Worm (Caenorhabditis elegans) whole organism, L2 larva: ENCODE measurements around the gene rbm-42.

Experiments used
- C34F6.9 ChIP-seq: fragments of 150-350 bp; optimal IDR thresholded peaks from 2 replicates; lab custom pipeline; 2014; ENCODE audit warnings: missing biosample characterization, missing genetic modification characterization
- F13H6.1 ChIP-seq: sonication (generic microtip); optimal IDR thresholded peaks from 2 replicates; lab custom pipeline; 2016; ENCODE audit warnings: missing genetic modification characterization, missing compliant biosample characterization
- R02D3.7 ChIP-seq: fragments of 150-350 bp; optimal IDR thresholded peaks from 2 replicates; lab custom pipeline; 2014; ENCODE audit warnings: missing biosample characterization, missing genetic modification characterization
- Y55F3AM.14 ChIP-seq: fragments of 200-800 bp; sonication (Bioruptor generic); optimal IDR thresholded peaks from 2 replicates; lab custom pipeline; 2018; ENCODE audit warnings: mild to moderate bottlenecking, missing genetic modification characterization, missing compliant biosample characterization
- alr-1 ChIP-seq: fragments of 150-350 bp; optimal IDR thresholded peaks from 2 replicates; lab custom pipeline; 2014; ENCODE audit warnings: missing biosample characterization, missing genetic modification characterization
- aly-2 ChIP-seq: fragments of 150-350 bp; optimal IDR thresholded peaks from 2 replicates; lab custom pipeline; 2014; ENCODE audit warnings: missing biosample characterization, missing genetic modification characterization
- ama-1 ChIP-seq: fragments of 150-350 bp; optimal IDR thresholded peaks from 2 replicates; lab custom pipeline; 2018; ENCODE audit warnings: inconsistent platforms
- blmp-1 ChIP-seq: sonication (generic microtip); optimal IDR thresholded peaks from 2 replicates; lab custom pipeline; 2017; ENCODE audit warnings: missing genetic modification characterization, mild to moderate bottlenecking, missing compliant biosample characterization, antibody characterized with exemption, moderate library complexity; ENCODE audit not compliant: insufficient read depth
- ceh-16 ChIP-seq: fragments of 150-350 bp; optimal IDR thresholded peaks from 2 replicates; lab custom pipeline; 2014; ENCODE audit warnings: missing biosample characterization, missing genetic modification characterization
- crh-2 ChIP-seq: sonication (generic microtip); optimal IDR thresholded peaks from 2 replicates; lab custom pipeline; 2017; ENCODE audit warnings: missing biosample characterization, missing genetic modification characterization
- dmd-4 ChIP-seq: sonication (generic microtip); optimal IDR thresholded peaks from 2 replicates; lab custom pipeline; 2017; ENCODE audit warnings: missing biosample characterization, missing genetic modification characterization
- egl-27 ChIP-seq: sonication (generic microtip); optimal IDR thresholded peaks from 3 replicates; lab custom pipeline; 2017; ENCODE audit warnings: missing biosample characterization, missing genetic modification reagents, missing genetic modification characterization
- elt-1 ChIP-seq: fragments of 150-350 bp; optimal IDR thresholded peaks from 2 replicates; lab custom pipeline; 2014; ENCODE audit warnings: missing biosample characterization, missing genetic modification characterization
- elt-3 ChIP-seq: sonication (generic microtip); optimal IDR thresholded peaks from 2 replicates; lab custom pipeline; 2017; ENCODE audit warnings: missing biosample characterization, missing genetic modification characterization
- fos-1 ChIP-seq: fragments of 150-350 bp; optimal IDR thresholded peaks from 2 replicates; lab custom pipeline; 2014; ENCODE audit warnings: missing biosample characterization, missing genetic modification characterization
- gmeb-1 ChIP-seq: fragments of 150-350 bp; optimal IDR thresholded peaks from 2 replicates; lab custom pipeline; 2014; ENCODE audit warnings: missing biosample characterization, missing genetic modification characterization
- lin-11 ChIP-seq: fragments of 150-350 bp; sonication (generic microtip); optimal IDR thresholded peaks from 2 replicates; lab custom pipeline; 2014; ENCODE audit warnings: missing biosample characterization, missing genetic modification characterization, inconsistent platforms, mixed read lengths
- lin-13 ChIP-seq: fragments of 150-350 bp; optimal IDR thresholded peaks from 2 replicates; lab custom pipeline; 2014; ENCODE audit warnings: missing biosample characterization, missing genetic modification reagents, missing genetic modification characterization
- lsy-2 ChIP-seq, 2 experiments: fragments of 150-350 bp in 1 of 2; sonication (generic microtip) in 1 of 2; optimal IDR thresholded peaks; 2 replicates each; lab custom pipeline; 2014 to 2017; ENCODE audit warnings: missing biosample characterization in 2 of 2, missing genetic modification characterization in 2 of 2
- mab-5 ChIP-seq: fragments of 150-350 bp; optimal IDR thresholded peaks from 2 replicates; lab custom pipeline; 2014; ENCODE audit warnings: missing biosample characterization, missing genetic modification characterization
- mbf-1 ChIP-seq: sonication (generic microtip); optimal IDR thresholded peaks from 2 replicates; lab custom pipeline; 2017; ENCODE audit warnings: missing biosample characterization, missing genetic modification characterization
- mdl-1 ChIP-seq, 2 experiments: fragments of 150-350 bp in 1 of 2; sonication (generic microtip) in 1 of 2; optimal IDR thresholded peaks; 2 replicates each; lab custom pipeline; 2017; ENCODE audit warnings: missing biosample characterization in 2 of 2, missing genetic modification characterization in 2 of 2
- nhr-10 ChIP-seq: sonication (generic microtip); optimal IDR thresholded peaks from 2 replicates; lab custom pipeline; 2017; ENCODE audit warnings: missing biosample characterization, missing genetic modification characterization
- nhr-11 ChIP-seq: fragments of 150-350 bp; optimal IDR thresholded peaks from 2 replicates; lab custom pipeline; 2014; ENCODE audit warnings: missing biosample characterization, missing genetic modification characterization
- nhr-12 ChIP-seq: fragments of 150-350 bp; optimal IDR thresholded peaks from 2 replicates; lab custom pipeline; 2014; ENCODE audit warnings: missing biosample characterization, missing genetic modification characterization
- nhr-129 ChIP-seq: fragments of 150-350 bp; optimal IDR thresholded peaks from 2 replicates; lab custom pipeline; 2014; ENCODE audit warnings: missing biosample characterization, missing genetic modification characterization
- nhr-23 ChIP-seq: fragments of 150-350 bp; optimal IDR thresholded peaks from 2 replicates; lab custom pipeline; 2014; ENCODE audit warnings: missing biosample characterization, missing genetic modification reagents, missing genetic modification characterization
- nhr-25 ChIP-seq: fragments of 150-350 bp; sonication (generic microtip); optimal IDR thresholded peaks from 3 replicates; lab custom pipeline; 2014; ENCODE audit warnings: missing biosample characterization, missing genetic modification characterization
- nhr-6 ChIP-seq: fragments of 150-350 bp; optimal IDR thresholded peaks from 2 replicates; lab custom pipeline; 2014; ENCODE audit warnings: missing biosample characterization, missing genetic modification characterization
- nhr-77 ChIP-seq: fragments of 150-350 bp; optimal IDR thresholded peaks from 2 replicates; lab custom pipeline; 2014; ENCODE audit warnings: missing biosample characterization, missing genetic modification characterization
- peb-1 ChIP-seq: fragments of 150-350 bp; optimal IDR thresholded peaks from 2 replicates; lab custom pipeline; 2014; ENCODE audit warnings: missing biosample characterization, missing genetic modification characterization
- sem-4 ChIP-seq: fragments of 150-350 bp; optimal IDR thresholded peaks from 2 replicates; lab custom pipeline; 2014; ENCODE audit warnings: missing biosample characterization, missing genetic modification reagents, missing genetic modification characterization
- skn-1 ChIP-seq: sonication (generic microtip); optimal IDR thresholded peaks from 2 replicates; lab custom pipeline; 2017; ENCODE audit warnings: missing biosample characterization, missing genetic modification characterization
- sma-3 ChIP-seq: sonication (generic microtip); optimal IDR thresholded peaks from 2 replicates; lab custom pipeline; 2016; ENCODE audit warnings: missing genetic modification reagents, missing genetic modification characterization, missing compliant biosample characterization
- sma-9 ChIP-seq, 2 experiments: fragments of 150-350 bp in 1 of 2; sonication (generic microtip) in 1 of 2; optimal IDR thresholded peaks; 2 replicates each; lab custom pipeline; 2014 to 2016; ENCODE audit warnings: missing genetic modification characterization in 2 of 2, mild to moderate bottlenecking in 1 of 2, missing biosample characterization in 1 of 2, missing compliant biosample characterization in 1 of 2, missing genetic modification reagents in 1 of 2, moderate library complexity in 1 of 2
- snpc-4 ChIP-seq: fragments of 150-350 bp; optimal IDR thresholded peaks from 2 replicates; lab custom pipeline; 2014; ENCODE audit warnings: missing biosample characterization, missing genetic modification characterization
- unc-55 ChIP-seq: fragments of 150-350 bp; sonication (generic microtip); optimal IDR thresholded peaks from 3 replicates; lab custom pipeline; 2014; ENCODE audit warnings: missing biosample characterization, missing genetic modification reagents, missing genetic modification characterization
- unc-62 ChIP-seq: fragments of 150-350 bp; optimal IDR thresholded peaks from 2 replicates; lab custom pipeline; 2014; ENCODE audit warnings: missing biosample characterization, missing genetic modification reagents, missing genetic modification characterization
- zag-1 ChIP-seq: fragments of 150-350 bp; optimal IDR thresholded peaks from 2 replicates; lab custom pipeline; 2014; ENCODE audit warnings: missing biosample characterization, missing genetic modification characterization
- ztf-1 ChIP-seq: fragments of 200-800 bp; sonication (Bioruptor generic); conservative IDR thresholded peaks from 2 replicates; pipeline ENCODE4 v1.3.6; 2022; ENCODE audit warnings: missing genetic modification characterization, missing compliant biosample characterization
- ztf-11 ChIP-seq: sonication (generic microtip); optimal IDR thresholded peaks from 2 replicates; lab custom pipeline; 2017; ENCODE audit warnings: missing biosample characterization, missing genetic modification characterization
- ztf-4 ChIP-seq: fragments of 150-350 bp; optimal IDR thresholded peaks from 2 replicates; lab custom pipeline; 2014; ENCODE audit warnings: missing biosample characterization, missing genetic modification characterization

Gene rbm-42

DNA sequence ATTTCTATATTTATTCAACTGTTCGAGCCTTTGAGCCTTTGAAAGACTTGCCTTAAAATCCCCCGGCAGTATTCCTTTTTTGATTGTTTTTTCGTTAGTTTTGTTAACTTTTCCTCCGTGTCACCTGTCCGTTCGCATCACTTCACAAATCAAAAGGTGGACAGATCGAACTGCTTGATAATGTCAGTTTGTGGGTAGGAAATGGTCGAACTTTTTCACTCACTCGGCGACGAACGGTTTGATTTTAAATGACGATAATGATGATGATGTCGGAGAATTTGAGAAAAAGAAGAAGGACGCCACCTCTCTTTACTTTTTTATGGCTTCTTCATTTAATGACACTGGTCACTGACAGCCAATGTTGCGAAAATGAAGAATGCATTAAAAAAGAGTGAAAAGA, 34.0 kb downstream of the rbm-42 start:
- TF ChIP-seq F13H6.1 (no peak), ceh-16 (tag; lab: Kevin White, UChicago) (peak; percentile 89)

DNA sequence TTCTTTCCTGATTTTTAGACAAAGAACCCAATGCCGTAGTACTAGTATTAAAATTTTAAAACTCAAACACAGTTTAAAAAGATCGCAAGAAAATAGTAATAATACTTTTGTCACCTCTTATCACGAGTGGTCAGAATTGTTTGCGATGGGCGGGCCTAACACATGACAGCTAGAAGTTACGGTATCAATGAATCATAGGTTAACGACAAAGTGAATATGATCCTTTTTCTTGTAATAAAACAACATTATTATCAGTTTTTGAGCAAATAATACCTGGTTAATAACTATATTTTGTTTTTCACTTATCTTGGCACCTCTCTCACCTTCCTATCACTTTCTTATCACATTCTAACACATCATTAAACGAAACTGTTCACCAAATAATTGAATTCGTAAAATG, 40.0 kb downstream of the rbm-42 start:
- TF ChIP-seq sma-9 (GFP tag; optimal IDR thresholded peaks at IDR 0.05; lab: Kevin White, UChicago) (no peak), sma-9 (tag; optimal IDR thresholded peaks at IDR 0.05; lab: Kevin White, UChicago) (no peak), fos-1 (tag; lab: Kevin White, UChicago) (peak; percentile 44)

DNA sequence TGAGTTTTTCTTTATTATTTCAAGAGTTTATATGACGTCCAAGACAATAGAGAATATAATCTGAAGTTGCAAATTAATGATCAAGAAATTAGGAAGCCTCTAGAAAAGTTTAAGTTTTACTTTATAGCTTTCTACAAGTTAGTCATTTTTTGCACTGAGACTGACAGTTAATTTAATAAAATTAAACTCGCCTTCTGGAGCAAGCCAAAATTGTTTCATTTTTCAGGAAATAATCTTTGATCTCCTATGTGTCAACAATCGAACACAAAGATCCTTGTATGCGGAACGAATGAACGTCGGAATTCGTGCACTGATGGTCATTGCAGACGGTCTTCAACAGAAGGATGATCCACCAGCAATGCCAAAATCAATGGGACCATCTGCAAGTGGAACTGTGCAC, 40.6 kb downstream of the rbm-42 start:
- TF ChIP-seq Y55F3AM.14 (GFP tag; lab: Kevin White, UChicago) = no peak
- no peak for TF ChIP-seq ztf-4 (tag; lab: Kevin White, UChicago)
- TF ChIP-seq nhr-77 (tag; lab: Kevin White, UChicago) = no peak
- TF ChIP-seq mab-5 (tag; lab: Kevin White, UChicago) = no peak
- TF ChIP-seq lin-13 (GFP tag; lab: Kevin White, UChicago) = no peak
- no peak for TF ChIP-seq lsy-2 (tag; optimal IDR thresholded peaks at IDR 0.05; lab: Kevin White, UChicago)
- no peak for TF ChIP-seq unc-62 (GFP tag; lab: Kevin White, UChicago)
- no peak for TF ChIP-seq skn-1
- no peak for TF ChIP-seq C34F6.9 (tag; lab: Kevin White, UChicago)
- no peak for TF ChIP-seq sem-4 (tag; lab: Kevin White, UChicago)
- TF ChIP-seq nhr-129 (tag; lab: Kevin White, UChicago) = no peak
- no peak for TF ChIP-seq mdl-1 (tag; optimal IDR thresholded peaks at IDR 0.05; lab: Kevin White, UChicago)
- TF ChIP-seq ztf-1 (GFP tag; lab: Robert Waterston, UW) = no peak
- no peak for TF ChIP-seq zag-1
- TF ChIP-seq, all 48 proteins: peak for 0

DNA sequence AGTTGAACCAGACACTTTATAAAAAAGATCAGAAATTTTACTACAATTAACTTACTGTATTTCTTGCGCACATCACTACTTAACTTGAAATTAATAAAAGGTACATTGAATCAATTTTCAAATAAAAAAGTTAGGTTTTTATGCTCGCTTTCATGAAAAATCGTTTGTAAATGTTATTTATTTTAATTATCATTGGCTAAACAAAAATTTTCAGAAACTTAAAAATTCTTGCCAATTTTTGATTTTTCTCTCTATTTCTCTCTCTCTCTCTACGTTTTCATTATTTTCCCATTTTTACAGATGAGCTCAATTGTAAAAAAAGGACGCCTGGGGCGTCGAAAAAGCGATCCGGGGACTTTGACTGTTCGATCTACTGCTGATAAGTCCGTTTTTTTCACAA, 43.6 kb downstream of the rbm-42 start, which contains the start of gene sax-2:
sax-2 (plus strand) TSS at position 301 of the 400 bp plus-strand sequence.
- TF ChIP-seq lsy-2 (tag; optimal IDR thresholded peaks at IDR 0.05; lab: Kevin White, UChicago) (no peak), ztf-1 (GFP tag; lab: Robert Waterston, UW) (no peak), nhr-25 (tag; lab: Kevin White, UChicago) (no peak), Y55F3AM.14 (GFP tag; lab: Kevin White, UChicago) (no peak), ztf-4 (tag; lab: Kevin White, UChicago) (no peak), unc-62 (GFP tag; lab: Kevin White, UChicago) (no peak), nhr-6 (tag; lab: Kevin White, UChicago) (no peak), F13H6.1 (no peak), nhr-129 (tag; lab: Kevin White, UChicago) (no peak), R02D3.7 (tag; lab: Kevin White, UChicago) (no peak), nhr-12 (tag; lab: Kevin White, UChicago) (no peak), mab-5 (tag; lab: Kevin White, UChicago) (no peak), snpc-4 (tag; lab: Kevin White, UChicago) (no peak), gmeb-1 (no peak), lin-11 (tag; lab: Kevin White, UChicago) (no peak), nhr-11 (tag; lab: Kevin White, UChicago) (no peak), nhr-10 (tag; lab: Kevin White, UChicago) (no peak), sma-3 (GFP tag; lab: Kevin White, UChicago) (no peak)

DNA sequence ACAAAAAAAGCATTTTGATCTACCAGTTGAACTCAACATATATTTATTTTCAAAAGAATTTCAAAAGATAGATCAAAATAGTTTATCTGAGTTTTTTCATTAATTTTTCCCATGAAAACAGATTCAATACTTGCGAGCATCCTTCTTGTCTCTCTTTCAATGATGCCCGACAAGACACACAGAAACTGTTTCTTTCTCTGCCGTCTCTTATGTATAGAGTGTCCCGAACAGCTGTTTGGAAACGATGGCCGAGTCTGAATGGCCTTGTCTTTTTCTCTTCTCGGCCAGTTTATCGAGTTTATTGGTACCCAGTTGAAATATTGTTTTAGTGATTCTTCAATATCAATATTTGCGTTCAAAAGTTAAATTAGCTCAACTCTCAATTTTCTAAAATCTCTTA, 44.3 kb downstream of the rbm-42 start:
- TF ChIP-seq nhr-25 (tag; lab: Kevin White, UChicago) = no peak
- TF ChIP-seq ztf-11 (tag; lab: Kevin White, UChicago) = no peak
- peak; percentile 49 for TF ChIP-seq crh-2 (tag; lab: Kevin White, UChicago)
- TF ChIP-seq blmp-1 (tag; lab: Kevin White, UChicago) = no peak
- no peak for TF ChIP-seq ztf-1 (GFP tag; lab: Robert Waterston, UW)
- TF ChIP-seq ama-1 = no peak
- TF ChIP-seq lin-13 (GFP tag; lab: Kevin White, UChicago) = no peak
- TF ChIP-seq nhr-77 (tag; lab: Kevin White, UChicago) = no peak
- TF ChIP-seq nhr-12 (tag; lab: Kevin White, UChicago) = no peak
- TF ChIP-seq elt-1 (tag; lab: Kevin White, UChicago) = no peak
- TF ChIP-seq mab-5 (tag; lab: Kevin White, UChicago) = no peak
- no peak for TF ChIP-seq alr-1
- peak; percentile 29 for TF ChIP-seq nhr-10 (tag; lab: Kevin White, UChicago)
- TF ChIP-seq snpc-4 (tag; lab: Kevin White, UChicago) = peak; percentile 24
- peak; percentile 48 for TF ChIP-seq sem-4 (tag; lab: Kevin White, UChicago)
- TF ChIP-seq R02D3.7 (tag; lab: Kevin White, UChicago) = no peak
- TF ChIP-seq unc-62 (GFP tag; lab: Kevin White, UChicago) = no peak
- TF ChIP-seq skn-1 = no peak
- peak; percentile 52 for TF ChIP-seq gmeb-1
- no peak for TF ChIP-seq peb-1
- no peak for TF ChIP-seq dmd-4
- TF ChIP-seq Y55F3AM.14 (GFP tag; lab: Kevin White, UChicago) = no peak
- TF ChIP-seq nhr-23 = no peak
- no peak for TF ChIP-seq aly-2
- peak; percentile 89 for TF ChIP-seq C34F6.9 (tag; lab: Kevin White, UChicago)
- peak; percentile 78 for TF ChIP-seq sma-9 (GFP tag; optimal IDR thresholded peaks at IDR 0.05; lab: Kevin White, UChicago)
- no peak for TF ChIP-seq sma-9 (tag; optimal IDR thresholded peaks at IDR 0.05; lab: Kevin White, UChicago)
- no peak for TF ChIP-seq elt-3 (tag; lab: Kevin White, UChicago)
- no peak for TF ChIP-seq ceh-16 (tag; lab: Kevin White, UChicago)
- no peak for TF ChIP-seq mbf-1 (tag; lab: Kevin White, UChicago)
- TF ChIP-seq unc-55 (GFP tag; lab: Kevin White, UChicago) = peak; percentile 75
- no peak for TF ChIP-seq egl-27 (tag; lab: Kevin White, UChicago)
